Fruit fly (Drosophila melanogaster) whole organism, pupa: ENCODE data around the gene ppk19.

Source experiments
- CG12605 ChIP-seq: fragments of 200-800 bp; sonication (Bioruptor generic); IDR thresholded peaks from 2 replicates; pipeline ENCODE4 v1.3.6; 2022; ENCODE audit warnings: missing biosample characterization, missing genetic modification characterization
- CG14655 ChIP-seq: fragments of 200-800 bp; sonication (Bioruptor generic); optimal IDR thresholded peaks from 3 replicates; lab custom pipeline; 2017; ENCODE audit warnings: mild to moderate bottlenecking, missing biosample characterization, missing genetic modification reagents, missing genetic modification characterization
- CG32121 ChIP-seq: fragments of 200-800 bp; sonication (Bioruptor generic); IDR thresholded peaks from 2 replicates; pipeline ENCODE4 v1.3.6; 2022; ENCODE audit warnings: missing biosample characterization, missing genetic modification characterization
- CG34367 ChIP-seq: fragments of 200-800 bp; sonication (Bioruptor generic); optimal IDR thresholded peaks from 2 replicates; lab custom pipeline; 2018; ENCODE audit warnings: missing biosample characterization, mild to moderate bottlenecking, missing genetic modification characterization
- CG8159 ChIP-seq: fragments of 200-800 bp; sonication (Bioruptor generic); optimal IDR thresholded peaks from 3 replicates; lab custom pipeline; 2018; ENCODE audit warnings: missing biosample characterization, mild to moderate bottlenecking, missing genetic modification characterization, moderate library complexity
- CG8301 ChIP-seq: fragments of 200-800 bp; sonication (Bioruptor generic); optimal IDR thresholded peaks from 2 replicates; lab custom pipeline; 2018; ENCODE audit warnings: missing biosample characterization, mild to moderate bottlenecking, missing genetic modification characterization
- CG9948 ChIP-seq: fragments of 200-800 bp; sonication (Bioruptor generic); optimal IDR thresholded peaks from 2 replicates; lab custom pipeline; 2018; ENCODE audit warnings: missing biosample characterization, mild to moderate bottlenecking, missing genetic modification characterization, moderate library complexity
- EcR ChIP-seq: fragments of 200-800 bp; sonication (Bioruptor generic); optimal IDR thresholded peaks from 3 replicates; lab custom pipeline; 2019; ENCODE audit warnings: missing biosample characterization, missing genetic modification characterization, mild to moderate bottlenecking, moderate library complexity, missing genetic modification reagents
- Ets98B ChIP-seq: fragments of 200-800 bp; sonication (Bioruptor generic); IDR thresholded peaks from 2 replicates; pipeline ENCODE4 v1.3.6; 2022; ENCODE audit warnings: missing biosample characterization, missing genetic modification characterization
- Snoo ChIP-seq: fragments of 200-800 bp; sonication (Bioruptor generic); optimal IDR thresholded peaks from 3 replicates; lab custom pipeline; 2017; ENCODE audit warnings: missing biosample characterization, mild to moderate bottlenecking, missing genetic modification characterization, inconsistent platforms
- gl ChIP-seq: fragments of 200-800 bp; sonication (Bioruptor generic); optimal IDR thresholded peaks from 2 replicates; lab custom pipeline; 2018; ENCODE audit warnings: missing biosample characterization, mild to moderate bottlenecking, missing genetic modification characterization

dm6 chr3R:29689211-29689610, 17.0 kb downstream of the ppk19 start, which contains the start of gene Obp99c:
- TF ChIP-seq CG9948 (no peak), Snoo (tag; lab: Kevin White, UChicago) (no peak), CG34367 (tag; lab: Kevin White, UChicago) (no peak), CG14655 (no peak), CG32121 (no peak), Ets98B (GFP tag; lab: Robert Waterston, UW) (no peak), EcR (GFP tag; lab: Kevin White, UChicago) (no peak), gl (tag; lab: Kevin White, UChicago) (no peak), CG8159 (no peak), CG8301 (tag; lab: Kevin White, UChicago) (no peak), CG12605 (GFP tag; lab: Robert Waterston, UW) (no peak)
